Fruit fly (Drosophila melanogaster): ENCODE results near the gene CG7239.

dm6 chr2L:5766042-5766441 lies 36.0 kb upstream of the CG7239 start, which contains the start of gene obst-E:
- TF ChIP-seq CG33017 (tag; optimal IDR thresholded peaks at IDR 0.05) (no peak), CG12768 (GFP tag; optimal IDR thresholded peaks at IDR 0.05) (no peak), cnc (optimal IDR thresholded peaks at IDR 0.05) (no peak), kay (GFP tag; ENCODE audit: borderline replicate concordance) (no peak), cic (GFP tag; optimal IDR thresholded peaks at IDR 0.05) (no peak), CG1620 (GFP tag; optimal IDR thresholded peaks at IDR 0.05) (no peak), Clk (GFP tag; optimal IDR thresholded peaks at IDR 0.05) (no peak), CG7045 (GFP tag; optimal IDR thresholded peaks at IDR 0.05) (no peak), CG11617 (GFP tag; optimal IDR thresholded peaks at IDR 0.05) (no peak), bab1 (GFP tag; optimal IDR thresholded peaks at IDR 0.05) (no peak), Hr96 (GFP tag; optimal IDR thresholded peaks at IDR 0.05) (no peak), Mnt (GFP tag; optimal IDR thresholded peaks at IDR 0.05) (no peak)

Measured in whole organism, adult.